Worm (Caenorhabditis elegans) whole organism, young adult: ENCODE data around the gene Y111B2A.1.
A peak's percentile ranks its signal among the peaks of the same experiment; 100 is the strongest.

Source experiments
- B0261.1 ChIP-seq: sonication (generic microtip); optimal IDR thresholded peaks from 2 replicates; lab custom pipeline; 2016; ENCODE audit warnings: mild to moderate bottlenecking, missing genetic modification characterization, moderate library complexity, missing compliant biosample characterization
- B0336.3 ChIP-seq: fragments of 200-800 bp; sonication (Bioruptor generic); IDR thresholded peaks from 2 replicates; pipeline ENCODE4 v1.3.6; 2022; ENCODE audit warnings: missing genetic modification characterization, missing compliant biosample characterization
- D2030.7 ChIP-seq: fragments of 200-800 bp; sonication (Bioruptor generic); IDR thresholded peaks from 2 replicates; pipeline ENCODE4 v1.3.6; 2022; ENCODE audit warnings: missing genetic modification reagents, missing genetic modification characterization, missing compliant biosample characterization
- F33H1.4 ChIP-seq: fragments of 200-800 bp; sonication (Bioruptor generic); IDR thresholded peaks from 2 replicates; pipeline ENCODE4 v1.3.6; 2022; ENCODE audit warnings: missing genetic modification reagents, missing genetic modification characterization, missing compliant biosample characterization
- F49E8.2 ChIP-seq: sonication (generic microtip); optimal IDR thresholded peaks from 3 replicates; lab custom pipeline; 2017; ENCODE audit warnings: missing genetic modification characterization, mild to moderate bottlenecking, missing compliant biosample characterization, antibody characterized with exemption, moderate library complexity; ENCODE audit not compliant: insufficient read depth
- F52B5.7 ChIP-seq: sonication (generic microtip); optimal IDR thresholded peaks from 2 replicates; lab custom pipeline; 2016; ENCODE audit warnings: mild to moderate bottlenecking, missing genetic modification characterization, missing compliant biosample characterization
- T26A5.8 ChIP-seq: sonication (generic microtip); optimal IDR thresholded peaks from 2 replicates; lab custom pipeline; 2016; ENCODE audit warnings: missing genetic modification characterization, missing compliant biosample characterization
- ama-1 ChIP-seq, 3 experiments: fragments of 150-350 bp in 1 of 3; sonication (generic microtip) in 2 of 3; optimal IDR thresholded peaks; 2 replicates each; lab custom pipeline; 2014 to 2018; ENCODE audit warnings: missing biosample characterization in 2 of 3, missing genetic modification characterization in 2 of 3, missing genetic modification reagents in 2 of 3
- aptf-2 ChIP-seq: fragments of 200-800 bp; sonication (Bioruptor generic); conservative IDR thresholded peaks from 2 replicates; pipeline ENCODE4 v1.3.6; 2022; ENCODE audit warnings: missing genetic modification reagents, missing genetic modification characterization, missing compliant biosample characterization
- atf-7 ChIP-seq: sonication (generic microtip); optimal IDR thresholded peaks from 2 replicates; lab custom pipeline; 2017; ENCODE audit warnings: mild to moderate bottlenecking, missing genetic modification characterization, missing compliant biosample characterization
- athp-1 ChIP-seq: sonication (generic microtip); optimal IDR thresholded peaks from 2 replicates; lab custom pipeline; 2017; ENCODE audit warnings: mild to moderate bottlenecking, missing genetic modification characterization, missing compliant biosample characterization
- attf-3 ChIP-seq: fragments of 200-800 bp; sonication (Bioruptor generic); conservative IDR thresholded peaks from 2 replicates; pipeline ENCODE4 v1.3.6; 2022; ENCODE audit warnings: missing genetic modification reagents, missing genetic modification characterization, missing compliant biosample characterization
- attf-5 ChIP-seq: fragments of 200-800 bp; sonication (Bioruptor generic); optimal IDR thresholded peaks from 2 replicates; lab custom pipeline; 2018; ENCODE audit warnings: mild to moderate bottlenecking, missing genetic modification characterization, missing compliant biosample characterization
- attf-6 ChIP-seq: fragments of 200-800 bp; sonication (Bioruptor generic); IDR thresholded peaks from 2 replicates; pipeline ENCODE4 v1.3.6; 2022; ENCODE audit warnings: missing genetic modification reagents, missing genetic modification characterization, missing compliant biosample characterization
- bed-1 ChIP-seq: fragments of 200-800 bp; sonication (Bioruptor generic); IDR thresholded peaks from 2 replicates; pipeline ENCODE4 v1.3.6; 2022; ENCODE audit warnings: missing genetic modification reagents, missing genetic modification characterization, missing compliant biosample characterization
- bed-2 ChIP-seq: fragments of 200-800 bp; sonication (Bioruptor generic); IDR thresholded peaks from 2 replicates; pipeline ENCODE4 v1.3.6; 2022; ENCODE audit warnings: missing genetic modification reagents, missing genetic modification characterization, missing compliant biosample characterization
- cebp-1 ChIP-seq, 2 experiments: fragments of 200-800 bp in 1 of 2; sonication (Bioruptor generic) in 1 of 2; sonication (generic microtip) in 1 of 2; IDR thresholded peaks in 1 of 2; optimal IDR thresholded peaks in 1 of 2; 2 replicates each; pipeline versions ENCODE4 v1.3.6 to Lab custom; 2017 to 2022; ENCODE audit warnings: missing compliant biosample characterization in 2 of 2, missing genetic modification characterization in 2 of 2, mild to moderate bottlenecking in 1 of 2, missing genetic modification reagents in 1 of 2, moderate library complexity in 1 of 2
- ceh-100 ChIP-seq: fragments of 200-800 bp; sonication (Bioruptor generic); IDR thresholded peaks from 2 replicates; pipeline ENCODE4 v1.3.6; 2022; ENCODE audit warnings: missing genetic modification reagents, missing genetic modification characterization, missing compliant biosample characterization
- ceh-40 ChIP-seq: fragments of 200-800 bp; sonication (Bioruptor generic); IDR thresholded peaks from 2 replicates; pipeline ENCODE4 v1.3.6; 2022; ENCODE audit warnings: missing genetic modification characterization, missing compliant biosample characterization
- ceh-58 ChIP-seq: fragments of 200-800 bp; sonication (Bioruptor generic); IDR thresholded peaks from 2 replicates; pipeline ENCODE4 v1.3.6; 2022; ENCODE audit warnings: missing genetic modification characterization, missing compliant biosample characterization
- dpff-1 ChIP-seq: sonication (generic microtip); optimal IDR thresholded peaks from 2 replicates; lab custom pipeline; 2017; ENCODE audit warnings: mild to moderate bottlenecking, missing genetic modification characterization, missing compliant biosample characterization
- dpl-1 ChIP-seq: fragments of 150-350 bp; optimal IDR thresholded peaks from 2 replicates; lab custom pipeline; 2014; ENCODE audit warnings: missing biosample characterization, missing genetic modification reagents, missing genetic modification characterization
- efl-1 ChIP-seq: fragments of 150-350 bp; optimal IDR thresholded peaks from 2 replicates; lab custom pipeline; 2014; ENCODE audit warnings: missing biosample characterization, missing genetic modification reagents, missing genetic modification characterization
- ets-4 ChIP-seq: fragments of 200-800 bp; sonication (Bioruptor generic); optimal IDR thresholded peaks from 2 replicates; lab custom pipeline; 2018; ENCODE audit warnings: mild to moderate bottlenecking, missing genetic modification characterization, missing compliant biosample characterization
- him-1 ChIP-seq: sonication (generic microtip); optimal IDR thresholded peaks from 2 replicates; lab custom pipeline; 2016; ENCODE audit warnings: missing genotype, missing genetic modification reagents, missing genetic modification characterization, missing compliant biosample characterization
- hmg-1.2 ChIP-seq: fragments of 200-800 bp; sonication (Bioruptor generic); IDR thresholded peaks from 2 replicates; pipeline ENCODE4 v1.3.6; 2022; ENCODE audit warnings: missing genetic modification reagents, missing genetic modification characterization, missing compliant biosample characterization
- hrde-1 ChIP-seq: sonication (generic microtip); optimal IDR thresholded peaks from 2 replicates; lab custom pipeline; 2016; ENCODE audit warnings: missing genetic modification characterization, mild to moderate bottlenecking, missing compliant biosample characterization, moderate library complexity, missing genotype, missing genetic modification reagents, borderline replicate concordance
- lag-1 ChIP-seq: fragments of 200-800 bp; sonication (Bioruptor generic); IDR thresholded peaks from 2 replicates; pipeline ENCODE4 v1.3.6; 2022; ENCODE audit warnings: missing genetic modification reagents, missing genetic modification characterization, missing compliant biosample characterization
- let-607 ChIP-seq, 2 experiments: fragments of 200-800 bp in 1 of 2; sonication (Bioruptor generic) in 1 of 2; sonication (generic microtip) in 1 of 2; optimal IDR thresholded peaks; 2 replicates each; lab custom pipeline; 2016 to 2018; ENCODE audit warnings: mild to moderate bottlenecking in 2 of 2, missing compliant biosample characterization in 2 of 2, missing genetic modification characterization in 2 of 2, moderate library complexity in 2 of 2, missing genotype in 1 of 2
- lin-54 ChIP-seq: fragments of 200-800 bp; sonication (Bioruptor generic); optimal IDR thresholded peaks from 2 replicates; lab custom pipeline; 2018; ENCODE audit warnings: mild to moderate bottlenecking, missing genetic modification characterization, missing compliant biosample characterization
- lsl-1 ChIP-seq: fragments of 200-800 bp; sonication (Bioruptor generic); optimal IDR thresholded peaks from 2 replicates; lab custom pipeline; 2018; ENCODE audit warnings: mild to moderate bottlenecking, missing genetic modification characterization, moderate library complexity, missing compliant biosample characterization
- madf-3 ChIP-seq: fragments of 200-800 bp; sonication (Bioruptor generic); IDR thresholded peaks from 2 replicates; pipeline ENCODE4 v1.3.6; 2022; ENCODE audit warnings: missing genetic modification reagents, missing genetic modification characterization, missing compliant biosample characterization
- madf-8 ChIP-seq: fragments of 200-800 bp; sonication (Bioruptor generic); conservative IDR thresholded peaks from 2 replicates; pipeline ENCODE4 v1.3.6; 2022; ENCODE audit warnings: missing genetic modification reagents, missing genetic modification characterization, missing compliant biosample characterization
- mel-28 ChIP-seq: sonication (generic microtip); optimal IDR thresholded peaks from 2 replicates; lab custom pipeline; 2016; ENCODE audit warnings: borderline replicate concordance, mild to moderate bottlenecking, missing genetic modification characterization, missing compliant biosample characterization
- mxl-1 ChIP-seq: sonication (generic microtip); optimal IDR thresholded peaks from 2 replicates; lab custom pipeline; 2016; ENCODE audit warnings: missing genetic modification characterization, missing compliant biosample characterization
- nfya-1 ChIP-seq: sonication (generic microtip); optimal IDR thresholded peaks from 2 replicates; lab custom pipeline; 2017; ENCODE audit warnings: antibody characterized with exemption, missing compliant biosample characterization, missing genetic modification characterization, borderline replicate concordance; ENCODE audit not compliant: insufficient read depth
- nfyb-1 ChIP-seq: fragments of 200-800 bp; sonication (Bioruptor generic); IDR thresholded peaks from 2 replicates; pipeline ENCODE4 v1.3.6; 2022; ENCODE audit warnings: missing genetic modification reagents, missing genetic modification characterization, missing compliant biosample characterization
- rpc-1 ChIP-seq, 2 experiments: fragments of 150-350 bp in 1 of 2; sonication (generic microtip) in 1 of 2; optimal IDR thresholded peaks; 2 replicates each; lab custom pipeline; 2014 to 2018; ENCODE audit warnings: missing biosample characterization in 1 of 2, missing genetic modification characterization in 1 of 2, missing genetic modification reagents in 1 of 2, missing genotype in 1 of 2
- snpc-1.1 ChIP-seq: sonication (generic microtip); optimal IDR thresholded peaks from 2 replicates; lab custom pipeline; 2017; ENCODE audit warnings: missing genetic modification characterization, mild to moderate bottlenecking, missing compliant biosample characterization, antibody characterized with exemption, moderate library complexity, missing genotype, missing genetic modification reagents; ENCODE audit not compliant: insufficient read depth
- snpc-4 ChIP-seq, 5 experiments: fragments of 150-350 bp in 1 of 5; sonication (generic microtip) in 4 of 5; optimal IDR thresholded peaks; 2 replicates each; lab custom pipeline; 2014 to 2018; ENCODE audit warnings: missing genetic modification characterization in 5 of 5, missing biosample characterization in 3 of 5, antibody characterized with exemption in 2 of 5, mild to moderate bottlenecking in 2 of 5, missing compliant biosample characterization in 2 of 5, missing genotype in 2 of 5, moderate library complexity in 2 of 5, missing genetic modification reagents in 1 of 5
- somi-1 ChIP-seq: fragments of 200-800 bp; sonication (Bioruptor generic); optimal IDR thresholded peaks from 2 replicates; lab custom pipeline; 2018; ENCODE audit warnings: mild to moderate bottlenecking, missing genetic modification characterization, missing compliant biosample characterization
- xnd-1 ChIP-seq: sonication (generic microtip); optimal IDR thresholded peaks from 2 replicates; lab custom pipeline; 2016; ENCODE audit warnings: missing genotype, missing genetic modification reagents, missing genetic modification characterization, missing compliant biosample characterization
- zim-3 ChIP-seq: sonication (generic microtip); optimal IDR thresholded peaks from 2 replicates; lab custom pipeline; 2017; ENCODE audit warnings: mild to moderate bottlenecking, missing genetic modification characterization, moderate library complexity, missing compliant biosample characterization
- ztf-22 ChIP-seq: fragments of 200-800 bp; sonication (Bioruptor generic); optimal IDR thresholded peaks from 2 replicates; lab custom pipeline; 2018; ENCODE audit warnings: mild to moderate bottlenecking, missing genetic modification characterization, moderate library complexity, missing compliant biosample characterization

The Y111B2A.1 gene

ce11 chrIII:12517674-12518073 is 22.2 kb upstream of the Y111B2A.1 start:
- no peak for TF ChIP-seq lsl-1 (GFP tag; lab: Kevin White, UChicago)
- TF ChIP-seq ets-4 = no peak
- TF ChIP-seq lin-54 (GFP tag; lab: Kevin White, UChicago) = no peak
- no peak for TF ChIP-seq bed-2
- no peak for TF ChIP-seq F33H1.4 (GFP tag; lab: Robert Waterston, UW)
- no peak for TF ChIP-seq aptf-2 (GFP tag; lab: Robert Waterston, UW)
- TF ChIP-seq let-607 (tag; optimal IDR thresholded peaks at IDR 0.05; lab: Kevin White, UChicago) = no peak
- TF ChIP-seq dpl-1 (GFP tag; lab: Kevin White, UChicago) = no peak
- TF ChIP-seq dpff-1 = no peak
- TF ChIP-seq madf-8 (GFP tag; lab: Robert Waterston, UW) = no peak
- no peak for TF ChIP-seq D2030.7 (GFP tag; lab: Robert Waterston, UW)
- TF ChIP-seq nfya-1 (tag; lab: Kevin White, UChicago) = no peak
- TF ChIP-seq cebp-1 (GFP tag; IDR thresholded peaks at IDR 0.05; lab: Robert Waterston, UW) = no peak
- no peak for TF ChIP-seq cebp-1 (tag; optimal IDR thresholded peaks at IDR 0.05; lab: Kevin White, UChicago)
- TF ChIP-seq attf-5 (GFP tag; lab: Kevin White, UChicago) = no peak
- TF ChIP-seq mxl-1 (tag; lab: Kevin White, UChicago) = no peak
- no peak for TF ChIP-seq zim-3 (tag; lab: Kevin White, UChicago)
- TF ChIP-seq T26A5.8 (tag; lab: Kevin White, UChicago) = no peak

DNA sequence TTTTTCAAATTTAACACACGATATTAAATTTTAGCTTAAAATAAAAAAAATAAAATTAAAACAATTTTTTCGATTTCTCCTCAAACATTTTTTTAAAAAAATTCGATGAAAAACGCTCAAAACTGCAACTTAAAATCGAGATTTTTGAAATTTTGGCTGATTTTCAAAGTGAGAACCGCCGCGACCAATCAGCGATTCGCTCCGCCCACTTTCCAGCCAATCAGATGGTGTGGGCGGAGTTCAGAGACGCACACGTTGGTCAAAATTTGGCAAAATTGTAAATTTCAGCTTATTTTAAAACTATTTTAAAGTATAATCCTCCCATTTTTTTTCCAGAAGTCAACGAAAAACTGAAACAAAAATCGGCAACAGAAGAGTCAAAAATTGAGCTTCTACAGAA is 15.1 kb upstream of the Y111B2A.1 start:
- no peak for TF ChIP-seq rpc-1 (optimal IDR thresholded peaks at IDR 0.05; lab: Kevin White, UChicago)
- no peak for TF ChIP-seq rpc-1 (tag; optimal IDR thresholded peaks at IDR 0.05; lab: Kevin White, UChicago)
- no peak for TF ChIP-seq snpc-1.1
- TF ChIP-seq snpc-4 (GFP tag; optimal IDR thresholded peaks at IDR 0.05; lab: Kevin White, UChicago) = no peak
- TF ChIP-seq snpc-4 (tag; optimal IDR thresholded peaks at IDR 0.05; lab: Kevin White, UChicago) = no peak
- no peak for TF ChIP-seq ztf-22

- TF ChIP-seq F52B5.7 (tag; lab: Kevin White, UChicago) (peak; percentile 73), ceh-40 (GFP tag; lab: Robert Waterston, UW) (no peak), madf-3 (GFP tag; lab: Robert Waterston, UW) (no peak), lag-1 (GFP tag; lab: Robert Waterston, UW) (no peak), B0261.1 (no peak), attf-3 (no peak), somi-1 (GFP tag; lab: Kevin White, UChicago) (no peak), hmg-1.2 (GFP tag; lab: Robert Waterston, UW) (peak; percentile 32; the same call in 1 of the 2 replicates), him-1 (tag; lab: Kevin White, UChicago) (no peak), bed-1 (GFP tag; lab: Robert Waterston, UW) (no peak), xnd-1 (peak; percentile 17), athp-1 (peak; percentile 82), atf-7 (tag; lab: Kevin White, UChicago) (no peak), F49E8.2 (tag; lab: Kevin White, UChicago) (peak; percentile 86), ceh-58 (GFP tag; lab: Robert Waterston, UW) (no peak), attf-6 (GFP tag; lab: Robert Waterston, UW) (no peak), ama-1 (optimal IDR thresholded peaks at IDR 0.05; lab: Kevin White, UChicago) (no peak), ama-1 (GFP tag; optimal IDR thresholded peaks at IDR 0.05; lab: Kevin White, UChicago) (peak; percentile 26 to 84), mel-28 (tag; lab: Kevin White, UChicago) (no peak), snpc-4 (GFP tag; optimal IDR thresholded peaks at IDR 0.05; lab: Kevin White, UChicago) (no peak), snpc-4 (tag; optimal IDR thresholded peaks at IDR 0.05; lab: Kevin White, UChicago) (peak in 1 of 4 experiments; percentile 22), hrde-1 (peak; percentile 92), ceh-100 (GFP tag; lab: Robert Waterston, UW) (0 out of 2 replicates have a peak, but pooled peaks have one; percentile 31), B0336.3 (GFP tag; lab: Robert Waterston, UW) (peak; percentile 28; the same call in 1 of the 2 replicates), nfyb-1 (GFP tag; lab: Robert Waterston, UW) (0 out of 2 replicates have a peak, but pooled peaks have one; percentile 8), efl-1 (GFP tag; lab: Kevin White, UChicago) (no peak)
These were observed 3.8 kb upstream of the Y111B2A.1 start, which contains the start of gene sql-1 for ce11 chrIII:12499245-12499644. TSS of gene sql-1 (plus strand) at chrIII:12499557.
